Worm (Caenorhabditis elegans): ENCODE data around the gene flp-14.

The flp-14 gene

ce11 chrIII:12906611-12907037 is 3.7 kb upstream of the flp-14 start (continued):
- no peak for TF ChIP-seq vab-7 (GFP tag; IDR thresholded peaks at IDR 0.05)
- no peak for TF ChIP-seq aly-2 (tag; optimal IDR thresholded peaks at IDR 0.05)
- 0 out of 2 replicates have a peak, but pooled peaks have one; percentile 34 for TF ChIP-seq php-3 (GFP tag; IDR thresholded peaks at IDR 0.05)
- peak; percentile 66 for TF ChIP-seq duxl-1 (tag; optimal IDR thresholded peaks at IDR 0.05; ENCODE audit: poor library complexity)
- peak; percentile 34 for TF ChIP-seq dve-1 (tag; optimal IDR thresholded peaks at IDR 0.05; ENCODE audit: insufficient read depth)
- TF ChIP-seq D1046.2 (GFP tag; IDR thresholded peaks at IDR 0.05) = no peak
- TF ChIP-seq nhr-25 (tag; optimal IDR thresholded peaks at IDR 0.05; ENCODE audit: borderline replicate concordance, insufficient read depth) = no peak
- TF ChIP-seq lin-13 (GFP tag; optimal IDR thresholded peaks at IDR 0.05) = no peak
- TF ChIP-seq arid-1 (GFP tag; conservative IDR thresholded peaks at IDR 0.05) = peak; percentile 69
- no peak for TF ChIP-seq F26F4.8 (GFP tag; conservative IDR thresholded peaks at IDR 0.05)
- TF ChIP-seq nhr-11 (tag; optimal IDR thresholded peaks at IDR 0.05) = no peak
- TF ChIP-seq lin-29 (GFP tag; IDR thresholded peaks at IDR 0.05) = no peak
- TF ChIP-seq ceh-44 (GFP tag; IDR thresholded peaks at IDR 0.05) = no peak
- TF ChIP-seq cey-2 (tag; optimal IDR thresholded peaks at IDR 0.05; ENCODE audit: borderline replicate concordance, insufficient read depth) = no peak
- no peak for TF ChIP-seq lir-3 (tag; optimal IDR thresholded peaks at IDR 0.05)
- no peak for TF ChIP-seq ztf-7 (tag; optimal IDR thresholded peaks at IDR 0.05)
- peak; percentile 8 for TF ChIP-seq hlh-11 (tag; optimal IDR thresholded peaks at IDR 0.05)
- no peak for TF ChIP-seq lin-1 (GFP tag; IDR thresholded peaks at IDR 0.05)
- peak; percentile 71; the same call in 1 of the 2 replicates for TF ChIP-seq snpc-1.2 (GFP tag; IDR thresholded peaks at IDR 0.05)
- TF ChIP-seq lsy-2 (tag; optimal IDR thresholded peaks at IDR 0.05) = peak in 1 of 2 experiments; percentile 68
- no peak for TF ChIP-seq hlh-30 (tag; optimal IDR thresholded peaks at IDR 0.05; ENCODE audit: insufficient read depth)
- no peak for TF ChIP-seq mdl-1 (tag; optimal IDR thresholded peaks at IDR 0.05)
- TF ChIP-seq T26A8.4 (GFP tag; IDR thresholded peaks at IDR 0.05) = peak; percentile 73
- TF ChIP-seq tag-97 (GFP tag; IDR thresholded peaks at IDR 0.05) = no peak
- TF ChIP-seq unc-62 (GFP tag; optimal IDR thresholded peaks at IDR 0.05 in 1 of 2) = no peak
- no peak for TF ChIP-seq unc-62 (tag; optimal IDR thresholded peaks at IDR 0.05)
- TF ChIP-seq madf-5 (GFP tag; IDR thresholded peaks at IDR 0.05) = 0 out of 4 replicates have a peak, but pooled peaks of 1 of the 2 experiments have one; percentile 51
- no peak for TF ChIP-seq spr-3 (GFP tag; optimal IDR thresholded peaks at IDR 0.05)
- TF ChIP-seq F10B5.3 (tag; optimal IDR thresholded peaks at IDR 0.05) = peak; percentile 11
- no peak for TF ChIP-seq nhr-76 (tag; optimal IDR thresholded peaks at IDR 0.05)
- no peak for TF ChIP-seq madf-9 (GFP tag; conservative IDR thresholded peaks at IDR 0.05)
- no peak for TF ChIP-seq F44E2.7 (GFP tag; IDR thresholded peaks at IDR 0.05)
- TF ChIP-seq snpc-4 (tag; optimal IDR thresholded peaks at IDR 0.05) = no peak

ce11 chrIII:12907218-12907617 is 3.1 kb upstream of the flp-14 start:
- TF ChIP-seq lsy-2 (tag; optimal IDR thresholded peaks at IDR 0.05) = no peak
- no peak for TF ChIP-seq mxl-3 (GFP tag; optimal IDR thresholded peaks at IDR 0.05)
- TF ChIP-seq Y5F2A.4 (GFP tag; optimal IDR thresholded peaks at IDR 0.05) = no peak
- no peak for TF ChIP-seq nhr-48 (tag; optimal IDR thresholded peaks at IDR 0.05)
- no peak for TF ChIP-seq php-3 (GFP tag; IDR thresholded peaks at IDR 0.05)
- no peak for TF ChIP-seq lin-13 (GFP tag; optimal IDR thresholded peaks at IDR 0.05)
- no peak for TF ChIP-seq jun-1 (tag; optimal IDR thresholded peaks at IDR 0.05)
- no peak for TF ChIP-seq ama-1 (optimal IDR thresholded peaks at IDR 0.05)
- no peak for TF ChIP-seq spr-3 (GFP tag; optimal IDR thresholded peaks at IDR 0.05)
- no peak for TF ChIP-seq nhr-41 (GFP tag; IDR thresholded peaks at IDR 0.05)
- no peak for TF ChIP-seq mes-2 (tag; optimal IDR thresholded peaks at IDR 0.05; ENCODE audit: poor library complexity, severe bottlenecking)
- no peak for TF ChIP-seq set-16 (GFP tag; IDR thresholded peaks at IDR 0.05)
- TF ChIP-seq mdl-1 (tag; optimal IDR thresholded peaks at IDR 0.05) = no peak
